Fruit fly (Drosophila melanogaster): ENCODE data around the gene mRpS21.

The mRpS21 gene

dm6 chr3R:13382656-13383142, 1.1 kb upstream of the mRpS21 start (continued):
- TF ChIP-seq CG16813 (GFP tag; IDR thresholded peaks at IDR 0.05; ENCODE audit: partially characterized antibody) (0 out of 3 replicates have a peak, but pooled peaks have one; percentile 30), MESR4 (GFP tag; optimal IDR thresholded peaks at IDR 0.05) (peak; percentile 16), CG3281 (GFP tag; optimal IDR thresholded peaks at IDR 0.05) (peak; percentile 32), scrt (GFP tag; optimal IDR thresholded peaks at IDR 0.05) (no peak), Mrtf (GFP tag; IDR thresholded peaks at IDR 0.05) (no peak), Trl (optimal IDR thresholded peaks at IDR 0.05) (peak; percentile 43 to 62), Trl (GFP tag; optimal IDR thresholded peaks at IDR 0.05) (no peak), CG14860 (GFP tag; IDR thresholded peaks at IDR 0.05; ENCODE audit: partially characterized antibody) (no peak), fu2 (GFP tag; optimal IDR thresholded peaks at IDR 0.05) (peak; percentile 5), bowl (GFP tag; IDR thresholded peaks at IDR 0.05) (peak; percentile 42; the same call in 1 of the 2 replicates), tx (GFP tag; optimal IDR thresholded peaks at IDR 0.05) (no peak), CG17361 (GFP tag; IDR thresholded peaks at IDR 0.05) (no peak), CG15073 (GFP tag; optimal IDR thresholded peaks at IDR 0.05) (no peak), tio (GFP tag; optimal IDR thresholded peaks at IDR 0.05) (no peak), crol (GFP tag; IDR thresholded peaks at IDR 0.05) (peak; percentile 46; the same call in 1 of the 2 replicates), psq (GFP tag; optimal IDR thresholded peaks at IDR 0.05) (peak; percentile 98), gem (tag; optimal IDR thresholded peaks at IDR 0.05) (no peak), CG12942 (GFP tag; optimal IDR thresholded peaks at IDR 0.05) (no peak), CG6765 (GFP tag; optimal IDR thresholded peaks at IDR 0.05) (peak; percentile 65), pros (GFP tag; optimal IDR thresholded peaks at IDR 0.05) (no peak), cg (GFP tag; optimal IDR thresholded peaks at IDR 0.05) (peak; percentile 95), wdn (GFP tag; IDR thresholded peaks at IDR 0.05) (no peak), eve (GFP tag; optimal IDR thresholded peaks at IDR 0.05) (no peak), CG14014 (GFP tag; IDR thresholded peaks at IDR 0.05) (peak; percentile 37; the same call in 1 of the 2 replicates), Adf1 (GFP tag; IDR thresholded peaks at IDR 0.05) (peak; percentile 34), tna (GFP tag; IDR thresholded peaks at IDR 0.05; ENCODE audit: partially characterized antibody) (no peak), chif (GFP tag; optimal IDR thresholded peaks at IDR 0.05) (no peak), Ada2b (GFP tag; IDR thresholded peaks at IDR 0.05) (peak; percentile 28; the same call in 1 of the 2 replicates), CG2678 (tag; optimal IDR thresholded peaks at IDR 0.05) (no peak), Meics (GFP tag; optimal IDR thresholded peaks at IDR 0.05) (no peak), Med (GFP tag) (peak; percentile 92), GATAe (GFP tag; conservative IDR thresholded peaks at IDR 0.05) (no peak), CG3407 (GFP tag; optimal IDR thresholded peaks at IDR 0.05) (no peak), CG8478 (optimal IDR thresholded peaks at IDR 0.05) (peak; percentile 40), hkb (optimal IDR thresholded peaks at IDR 0.05) (no peak), hkb (GFP tag; IDR thresholded peaks at IDR 0.05) (0 out of 2 replicates have a peak, but pooled peaks have one; percentile 6), pan (optimal IDR thresholded peaks at IDR 0.05) (no peak), pan (GFP tag; optimal IDR thresholded peaks at IDR 0.05 in 1 of 2, IDR thresholded peaks at IDR 0.05 in 1 of 2) (peak in 1 of 2 experiments; percentile 7), MBD-R2 (GFP tag; IDR thresholded peaks at IDR 0.05) (peak; percentile 30; the same call in 1 of the 2 replicates), CG13894 (tag; optimal IDR thresholded peaks at IDR 0.05) (no peak), YL-1 (GFP tag; optimal IDR thresholded peaks at IDR 0.05) (peak; percentile 93), gro (GFP tag; optimal IDR thresholded peaks at IDR 0.05) (peak; percentile 61), CG7987 (GFP tag; optimal IDR thresholded peaks at IDR 0.05) (peak; percentile 1), CG10543 (GFP tag; optimal IDR thresholded peaks at IDR 0.05) (peak; percentile 24), CG12299 (tag; optimal IDR thresholded peaks at IDR 0.05) (no peak), slou (GFP tag; optimal IDR thresholded peaks at IDR 0.05) (no peak), Hr78 (GFP tag; optimal IDR thresholded peaks at IDR 0.05) (no peak), sim (GFP tag; IDR thresholded peaks at IDR 0.05) (no peak), CG6689 (GFP tag; IDR thresholded peaks at IDR 0.05) (no peak), sima (GFP tag; optimal IDR thresholded peaks at IDR 0.05) (no peak), CG12155 (GFP tag; optimal IDR thresholded peaks at IDR 0.05) (no peak), Ravus (GFP tag; IDR thresholded peaks at IDR 0.05) (no peak)
